Worm (Caenorhabditis elegans) whole organism, mixed stage, embryonic: Measurements from ENCODE around the gene dmsr-15.

Source experiments
- bed-3 ChIP-seq: fragments of 200-800 bp; sonication (Bioruptor generic); optimal IDR thresholded peaks from 3 replicates; lab custom pipeline; 2018; ENCODE audit warnings: mild to moderate bottlenecking, missing genetic modification characterization, moderate library complexity, missing compliant biosample characterization
- lsy-2 ChIP-seq: fragments of 150-350 bp; optimal IDR thresholded peaks from 2 replicates; lab custom pipeline; 2014; ENCODE audit warnings: missing biosample characterization, missing genetic modification characterization
- unc-39 ChIP-seq: fragments of 150-350 bp; optimal IDR thresholded peaks from 2 replicates; lab custom pipeline; 2014; ENCODE audit warnings: missing biosample characterization, missing genetic modification characterization

DNA sequence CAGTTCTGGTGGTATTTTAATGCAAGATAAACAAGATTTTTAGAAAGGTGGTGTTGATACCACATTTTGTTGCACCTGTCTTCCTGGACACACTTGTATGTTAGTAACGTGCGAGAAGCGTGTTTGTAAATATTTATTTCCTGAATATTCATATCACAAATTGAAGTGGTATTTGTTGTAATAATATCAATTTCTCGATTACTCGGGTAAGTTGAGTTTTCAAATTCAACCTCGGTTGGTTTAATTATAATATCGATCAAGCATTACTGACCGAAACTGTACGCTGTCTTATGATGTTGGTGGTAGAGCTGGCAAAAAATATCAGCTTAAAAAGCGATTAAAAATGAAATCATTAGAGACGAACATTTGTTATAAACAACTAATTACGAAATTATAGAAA lies 24.7 kb downstream of the dmsr-15 start, which contains the start of gene dmsr-11:
- TF ChIP-seq bed-3 (GFP tag; lab: Kevin White, UChicago): no peak
- TF ChIP-seq lsy-2 (tag; lab: Kevin White, UChicago): no peak
- no peak for TF ChIP-seq unc-39
